Worm (Caenorhabditis elegans): Measurements from ENCODE around the gene srx-8.

Gene srx-8

DNA sequence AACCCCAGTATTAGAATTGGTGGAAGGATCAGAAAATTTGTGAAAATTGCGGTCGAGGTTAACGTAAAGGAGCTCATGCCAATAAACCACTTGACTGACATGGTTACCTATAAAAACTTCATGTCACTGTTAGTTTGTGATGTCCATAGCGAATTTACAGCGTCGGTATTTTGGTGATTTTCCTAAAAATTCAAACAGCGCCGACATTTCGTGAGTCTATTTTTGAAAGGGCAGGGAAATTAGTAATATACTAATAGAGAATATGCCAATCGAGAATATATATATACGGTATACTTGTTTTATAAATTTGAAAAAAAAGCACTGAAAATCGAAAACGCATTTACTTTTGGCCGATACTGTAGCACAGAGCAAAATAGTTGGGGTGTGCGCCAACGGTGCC lies at the start of gene srx-8:
srx-8 (minus strand) TSS at position 101 of the 400 bp plus-strand sequence.
- no peak for TF ChIP-seq hmg-4 (GFP tag; optimal IDR thresholded peaks at IDR 0.05)
- no peak for TF ChIP-seq ets-7 (tag; optimal IDR thresholded peaks at IDR 0.05)
- TF ChIP-seq F13C5.2 (tag; optimal IDR thresholded peaks at IDR 0.05), result no peak
- TF ChIP-seq tra-4 (tag; optimal IDR thresholded peaks at IDR 0.05), result no peak
- no peak for TF ChIP-seq sea-1 (GFP tag; conservative IDR thresholded peaks at IDR 0.05)
- no peak for TF ChIP-seq ama-1 (optimal IDR thresholded peaks at IDR 0.05)
- no peak for TF ChIP-seq ceh-13 (GFP tag; optimal IDR thresholded peaks at IDR 0.05)
- no peak for TF ChIP-seq aly-1 (tag; optimal IDR thresholded peaks at IDR 0.05)
- TF ChIP-seq scrt-1 (GFP tag; IDR thresholded peaks at IDR 0.05), result no peak
- TF ChIP-seq B0310.2 (tag; optimal IDR thresholded peaks at IDR 0.05), result no peak
- no peak for TF ChIP-seq flt-1 (GFP tag; IDR thresholded peaks at IDR 0.05)
- no peak for TF ChIP-seq hnd-1 (tag; optimal IDR thresholded peaks at IDR 0.05)
- TF ChIP-seq tbx-37 (GFP tag; conservative IDR thresholded peaks at IDR 0.05), result no peak
- no peak for TF ChIP-seq ceh-36 (tag; optimal IDR thresholded peaks at IDR 0.05)
- no peak for TF ChIP-seq hmbx-1 (tag; optimal IDR thresholded peaks at IDR 0.05)
- TF ChIP-seq pes-1 (GFP tag; IDR thresholded peaks at IDR 0.05), result no peak
- TF ChIP-seq tbx-11 (GFP tag; IDR thresholded peaks at IDR 0.05), result no peak

DNA sequence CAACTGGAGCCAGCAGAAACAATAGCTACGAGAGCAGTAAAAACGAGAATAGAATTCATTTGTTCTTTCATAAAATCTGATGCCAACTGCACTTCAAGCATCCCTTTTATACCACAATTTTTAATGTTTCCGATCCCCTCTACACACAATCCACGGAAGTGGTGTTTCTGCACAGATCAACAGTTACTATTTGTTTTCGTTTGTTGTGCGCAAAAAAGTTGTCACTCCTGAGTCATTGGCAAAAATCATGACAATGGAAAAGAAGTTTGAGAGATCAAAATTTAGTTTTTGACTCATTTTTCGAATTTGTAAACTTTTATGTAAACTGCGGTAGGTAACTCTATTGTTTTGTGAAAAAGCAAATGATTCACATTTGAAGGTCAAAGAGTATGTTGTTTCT lies 48.1 kb upstream of the srx-8 start, which contains the start of gene srlf-37:
srlf-37 (minus strand) TSS at position 101 of the 400 bp plus-strand sequence.
- TF ChIP-seq pes-1 (GFP tag; IDR thresholded peaks at IDR 0.05) (no peak), tra-4 (tag; optimal IDR thresholded peaks at IDR 0.05) (no peak), tbx-37 (GFP tag; conservative IDR thresholded peaks at IDR 0.05) (no peak), ceh-36 (tag; optimal IDR thresholded peaks at IDR 0.05) (no peak), scrt-1 (GFP tag; IDR thresholded peaks at IDR 0.05) (no peak)

DNA sequence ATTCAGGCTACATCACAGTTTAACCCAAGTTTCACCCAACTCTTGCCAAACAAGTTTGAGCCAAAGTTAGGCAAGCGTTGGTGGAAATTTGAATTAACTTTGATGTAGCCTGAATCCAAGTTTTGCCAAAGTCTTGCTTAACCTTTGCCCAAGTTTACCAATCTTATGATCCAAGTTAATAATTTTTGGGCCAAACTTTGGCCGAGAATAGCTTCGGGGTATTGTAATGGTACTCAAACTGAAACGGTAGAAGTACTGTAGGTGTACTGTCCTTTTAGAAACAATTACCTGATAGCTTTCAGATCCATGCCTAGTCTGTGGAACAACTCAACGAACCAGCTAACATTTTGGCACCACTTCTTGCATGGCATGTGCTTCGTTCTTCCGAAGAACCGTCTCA lies 44.3 kb upstream of the srx-8 start, which contains the start of gene nhr-251:
nhr-251 (plus strand) TSS at position 301 of the 400 bp plus-strand sequence.
- TF ChIP-seq pes-1 (GFP tag; IDR thresholded peaks at IDR 0.05) (no peak), B0310.2 (tag; optimal IDR thresholded peaks at IDR 0.05) (no peak), scrt-1 (GFP tag; IDR thresholded peaks at IDR 0.05) (no peak), F13C5.2 (tag; optimal IDR thresholded peaks at IDR 0.05) (no peak), flt-1 (GFP tag; IDR thresholded peaks at IDR 0.05) (no peak), tbx-37 (GFP tag; conservative IDR thresholded peaks at IDR 0.05) (no peak)

ce11 chrV:599783-600182 lies 43.8 kb upstream of the srx-8 start:
- no peak for TF ChIP-seq tbx-37 (GFP tag; conservative IDR thresholded peaks at IDR 0.05)
- TF ChIP-seq sea-1 (GFP tag; conservative IDR thresholded peaks at IDR 0.05), result no peak
- TF ChIP-seq tra-4 (tag; optimal IDR thresholded peaks at IDR 0.05), result no peak
- TF ChIP-seq flt-1 (GFP tag; IDR thresholded peaks at IDR 0.05), result no peak
- TF ChIP-seq pes-1 (GFP tag; IDR thresholded peaks at IDR 0.05), result no peak
- no peak for TF ChIP-seq F13C5.2 (tag; optimal IDR thresholded peaks at IDR 0.05)
- TF ChIP-seq hnd-1 (tag; optimal IDR thresholded peaks at IDR 0.05), result no peak
- TF ChIP-seq ama-1 (optimal IDR thresholded peaks at IDR 0.05), result no peak
- no peak for TF ChIP-seq tbx-11 (GFP tag; IDR thresholded peaks at IDR 0.05)
- no peak for TF ChIP-seq ets-7 (tag; optimal IDR thresholded peaks at IDR 0.05)
- no peak for TF ChIP-seq ceh-13 (GFP tag; optimal IDR thresholded peaks at IDR 0.05)

DNA sequence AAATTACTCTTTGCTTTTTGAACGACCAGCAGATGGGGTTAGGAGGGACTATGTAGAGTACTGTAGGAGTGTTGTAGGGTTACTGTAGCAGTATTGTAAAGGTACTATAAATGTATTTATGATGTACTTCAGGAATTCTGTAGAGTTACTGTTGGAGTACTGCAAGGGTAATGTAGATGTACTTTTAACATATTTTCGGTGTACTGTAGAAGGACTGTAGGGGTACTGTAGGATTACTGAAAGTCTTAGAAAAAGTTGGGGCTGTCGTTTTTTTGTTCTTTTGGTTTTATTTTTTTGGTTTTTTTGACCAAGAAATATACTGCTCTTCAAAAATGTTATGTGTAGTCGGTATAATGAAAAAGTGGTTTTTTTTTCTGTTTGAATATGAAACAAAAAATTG lies 42.7 kb upstream of the srx-8 start:
- TF ChIP-seq tra-4 (tag; optimal IDR thresholded peaks at IDR 0.05) (no peak), hnd-1 (tag; optimal IDR thresholded peaks at IDR 0.05) (no peak), tbx-11 (GFP tag; IDR thresholded peaks at IDR 0.05) (no peak), hmg-4 (GFP tag; optimal IDR thresholded peaks at IDR 0.05) (no peak), hmbx-1 (tag; optimal IDR thresholded peaks at IDR 0.05) (no peak), tbx-37 (GFP tag; conservative IDR thresholded peaks at IDR 0.05) (no peak), scrt-1 (GFP tag; IDR thresholded peaks at IDR 0.05) (no peak), ceh-13 (GFP tag; optimal IDR thresholded peaks at IDR 0.05) (no peak), B0310.2 (tag; optimal IDR thresholded peaks at IDR 0.05) (no peak), ama-1 (optimal IDR thresholded peaks at IDR 0.05) (no peak), pes-1 (GFP tag; IDR thresholded peaks at IDR 0.05) (no peak), ets-7 (tag; optimal IDR thresholded peaks at IDR 0.05) (no peak), flt-1 (GFP tag; IDR thresholded peaks at IDR 0.05) (no peak), sea-1 (GFP tag; conservative IDR thresholded peaks at IDR 0.05) (no peak), aly-1 (tag; optimal IDR thresholded peaks at IDR 0.05) (no peak)

ce11 chrV:597823-598222 lies 41.9 kb upstream of the srx-8 start:
- TF ChIP-seq hnd-1 (tag; optimal IDR thresholded peaks at IDR 0.05) (no peak), pes-1 (GFP tag; IDR thresholded peaks at IDR 0.05) (no peak), scrt-1 (GFP tag; IDR thresholded peaks at IDR 0.05) (no peak), ama-1 (optimal IDR thresholded peaks at IDR 0.05) (no peak), hmbx-1 (tag; optimal IDR thresholded peaks at IDR 0.05) (no peak), ceh-36 (tag; optimal IDR thresholded peaks at IDR 0.05) (no peak)

- no peak for TF ChIP-seq sea-1 (GFP tag; conservative IDR thresholded peaks at IDR 0.05)
- TF ChIP-seq hnd-1 (tag; optimal IDR thresholded peaks at IDR 0.05), result no peak
- no peak for TF ChIP-seq hmg-4 (GFP tag; optimal IDR thresholded peaks at IDR 0.05)
- no peak for TF ChIP-seq tbx-37 (GFP tag; conservative IDR thresholded peaks at IDR 0.05)
- no peak for TF ChIP-seq tbx-11 (GFP tag; IDR thresholded peaks at IDR 0.05)
- no peak for TF ChIP-seq ets-7 (tag; optimal IDR thresholded peaks at IDR 0.05)
- TF ChIP-seq flt-1 (GFP tag; IDR thresholded peaks at IDR 0.05), result no peak
- no peak for TF ChIP-seq F13C5.2 (tag; optimal IDR thresholded peaks at IDR 0.05)
- no peak for TF ChIP-seq hmbx-1 (tag; optimal IDR thresholded peaks at IDR 0.05)
- TF ChIP-seq scrt-1 (GFP tag; IDR thresholded peaks at IDR 0.05), result no peak
- no peak for TF ChIP-seq ceh-13 (GFP tag; optimal IDR thresholded peaks at IDR 0.05)
- no peak for TF ChIP-seq pes-1 (GFP tag; IDR thresholded peaks at IDR 0.05)
- TF ChIP-seq B0310.2 (tag; optimal IDR thresholded peaks at IDR 0.05), result no peak
- no peak for TF ChIP-seq ceh-36 (tag; optimal IDR thresholded peaks at IDR 0.05)
Measured at ce11 chrV:596923-597322, 41.0 kb upstream of the srx-8 start.

- TF ChIP-seq B0310.2 (tag; optimal IDR thresholded peaks at IDR 0.05), result no peak
- TF ChIP-seq F13C5.2 (tag; optimal IDR thresholded peaks at IDR 0.05), result no peak
- no peak for TF ChIP-seq tbx-37 (GFP tag; conservative IDR thresholded peaks at IDR 0.05)
- no peak for TF ChIP-seq hnd-1 (tag; optimal IDR thresholded peaks at IDR 0.05)
- TF ChIP-seq aly-1 (tag; optimal IDR thresholded peaks at IDR 0.05), result no peak
- TF ChIP-seq ama-1 (optimal IDR thresholded peaks at IDR 0.05), result no peak
- no peak for TF ChIP-seq flt-1 (GFP tag; IDR thresholded peaks at IDR 0.05)
- TF ChIP-seq hmbx-1 (tag; optimal IDR thresholded peaks at IDR 0.05), result no peak
- TF ChIP-seq ceh-36 (tag; optimal IDR thresholded peaks at IDR 0.05), result no peak
- no peak for TF ChIP-seq tra-4 (tag; optimal IDR thresholded peaks at IDR 0.05)
- no peak for TF ChIP-seq sea-1 (GFP tag; conservative IDR thresholded peaks at IDR 0.05)
- TF ChIP-seq pes-1 (GFP tag; IDR thresholded peaks at IDR 0.05), result no peak
- no peak for TF ChIP-seq tbx-11 (GFP tag; IDR thresholded peaks at IDR 0.05)
- no peak for TF ChIP-seq hmg-4 (GFP tag; optimal IDR thresholded peaks at IDR 0.05)
- TF ChIP-seq ceh-13 (GFP tag; optimal IDR thresholded peaks at IDR 0.05), result no peak
- no peak for TF ChIP-seq scrt-1 (GFP tag; IDR thresholded peaks at IDR 0.05)
- no peak for TF ChIP-seq ets-7 (tag; optimal IDR thresholded peaks at IDR 0.05)
Measured at ce11 chrV:592959-593358, 37.0 kb upstream of the srx-8 start, which contains the start of gene ZK488.5. Gene ZK488.5, plus strand, starts transcription at chrV:593259.
